Fruit fly (Drosophila melanogaster): ENCODE measurements around the gene CG32365.

CG32365 gene

dm6 chr3L:7869715-7870387 lies 1.0 kb downstream of the CG32365 start (continued):
- TF ChIP-seq sc (optimal IDR thresholded peaks at IDR 0.05) (no peak), sc (GFP tag; optimal IDR thresholded peaks at IDR 0.05) (peak; percentile 31), sob (GFP tag; IDR thresholded peaks at IDR 0.05) (no peak), ap (GFP tag; IDR thresholded peaks at IDR 0.05) (no peak), CG3407 (GFP tag; optimal IDR thresholded peaks at IDR 0.05) (peak; percentile 18), ken (GFP tag; IDR thresholded peaks at IDR 0.05) (0 out of 3 replicates have a peak, but pooled peaks have one; percentile 37), slou (GFP tag; optimal IDR thresholded peaks at IDR 0.05) (no peak), Hr78 (GFP tag; optimal IDR thresholded peaks at IDR 0.05) (peak in 1 of 2 experiments; percentile 19), CG17612 (GFP tag; IDR thresholded peaks at IDR 0.05) (no peak), CG7372 (GFP tag; IDR thresholded peaks at IDR 0.05) (no peak; the same call in 1 of the 2 replicates), prd (optimal IDR thresholded peaks at IDR 0.05) (no peak), prd (GFP tag; IDR thresholded peaks at IDR 0.05) (peak; percentile 58; the same call in 2 of the 3 replicates), cas (GFP tag; IDR thresholded peaks at IDR 0.05) (no peak), CG6689 (GFP tag; IDR thresholded peaks at IDR 0.05) (peak; percentile 47; the same call in 1 of the 2 replicates), pros (GFP tag; optimal IDR thresholded peaks at IDR 0.05) (no peak), sens-2 (GFP tag; IDR thresholded peaks at IDR 0.05) (no peak), dimm (GFP tag; IDR thresholded peaks at IDR 0.05) (no peak), BtbVII (GFP tag; optimal IDR thresholded peaks at IDR 0.05) (no peak), grn (GFP tag; optimal IDR thresholded peaks at IDR 0.05) (no peak), tin (GFP tag; optimal IDR thresholded peaks at IDR 0.05) (peak; percentile 6), ab (GFP tag; optimal IDR thresholded peaks at IDR 0.05) (no peak), NC2β (GFP tag; optimal IDR thresholded peaks at IDR 0.05) (no peak), gcm (GFP tag; optimal IDR thresholded peaks at IDR 0.05) (peak; percentile 12), Mrtf (GFP tag; IDR thresholded peaks at IDR 0.05) (no peak), CG32767 (GFP tag; IDR thresholded peaks at IDR 0.05) (peak; percentile 62; the same call in 1 of the 2 replicates), bcd (GFP tag; optimal IDR thresholded peaks at IDR 0.05) (peak; percentile 37), CG11093 (GFP tag; IDR thresholded peaks at IDR 0.05) (no peak), Jarid2 (GFP tag; optimal IDR thresholded peaks at IDR 0.05) (no peak), CG14441 (GFP tag; IDR thresholded peaks at IDR 0.05) (peak; percentile 35; the same call in 1 of the 2 replicates), CG18599 (GFP tag; optimal IDR thresholded peaks at IDR 0.05) (peak; percentile 30), CG11085 (GFP tag; IDR thresholded peaks at IDR 0.05) (no peak), Oli (tag; optimal IDR thresholded peaks at IDR 0.05) (peak; percentile 65), Atf-2 (GFP tag; optimal IDR thresholded peaks at IDR 0.05) (no peak), az2 (GFP tag; optimal IDR thresholded peaks at IDR 0.05) (peak; percentile 37), CG2875 (GFP tag; optimal IDR thresholded peaks at IDR 0.05) (peak; percentile 43), Hmr (GFP tag; optimal IDR thresholded peaks at IDR 0.05) (peak; percentile 47), CG18011 (GFP tag; optimal IDR thresholded peaks at IDR 0.05) (no peak), Blimp-1 (GFP tag; optimal IDR thresholded peaks at IDR 0.05) (peak; percentile 44), gem (tag; optimal IDR thresholded peaks at IDR 0.05) (peak; percentile 66), CG34422 (GFP tag; IDR thresholded peaks at IDR 0.05) (0 out of 3 replicates have a peak, but pooled peaks have one; percentile 23), D (optimal IDR thresholded peaks at IDR 0.05) (no peak), D (GFP tag; optimal IDR thresholded peaks at IDR 0.05) (peak; percentile 34), D19B (GFP tag; optimal IDR thresholded peaks at IDR 0.05) (no peak), ERR (GFP tag; optimal IDR thresholded peaks at IDR 0.05) (no peak), zfh1 (GFP tag; IDR thresholded peaks at IDR 0.05) (peak; percentile 38; the same call in 1 of the 3 replicates), CG9727 (GFP tag; optimal IDR thresholded peaks at IDR 0.05) (peak; percentile 45), Hr3 (GFP tag; optimal IDR thresholded peaks at IDR 0.05) (peak; percentile 11), CG4404 (GFP tag; IDR thresholded peaks at IDR 0.05) (no peak), ash1 (GFP tag; optimal IDR thresholded peaks at IDR 0.05) (no peak), Deaf1 (tag; optimal IDR thresholded peaks at IDR 0.05) (no peak), hb (GFP tag; IDR thresholded peaks at IDR 0.05; ENCODE audit: partially characterized antibody) (no peak)

Data from whole organism, embryonic.